Fruit fly (Drosophila melanogaster) whole organism, prepupa: ENCODE data around the gene CG42464.
A peak's percentile ranks its signal among the peaks of the same experiment; 100 is the strongest.

Source experiments
- Blimp-1 ChIP-seq: fragments of 200-800 bp; sonication (Bioruptor generic); optimal IDR thresholded peaks from 3 replicates; lab custom pipeline; 2017; ENCODE audit warnings: missing biosample characterization, missing genetic modification characterization, mild to moderate bottlenecking, moderate library complexity, missing genetic modification reagents
- CG10631 ChIP-seq: fragments of 200-800 bp; sonication (Bioruptor generic); optimal IDR thresholded peaks from 2 replicates; lab custom pipeline; 2016; ENCODE audit warnings: missing biosample characterization, missing genetic modification characterization
- CG10669 ChIP-seq: fragments of 200-800 bp; sonication (Bioruptor generic); optimal IDR thresholded peaks from 3 replicates; lab custom pipeline; 2018; ENCODE audit warnings: missing biosample characterization, mild to moderate bottlenecking, missing genetic modification characterization, moderate library complexity
- CG11294 ChIP-seq: fragments of 200-800 bp; sonication (Bioruptor generic); IDR thresholded peaks from 2 replicates; pipeline ENCODE4 v1.3.6; 2022; ENCODE audit warnings: missing biosample characterization, missing genetic modification characterization
- CG11762 ChIP-seq: fragments of 200-800 bp; sonication (Bioruptor generic); optimal IDR thresholded peaks from 3 replicates; lab custom pipeline; 2016; ENCODE audit warnings: missing biosample characterization, missing genetic modification characterization; ENCODE audit not compliant: insufficient read depth
- CG11902 ChIP-seq: fragments of 200-800 bp; sonication (Bioruptor generic); optimal IDR thresholded peaks from 3 replicates; lab custom pipeline; 2016; ENCODE audit warnings: missing biosample characterization, missing genetic modification characterization
- CG1621 ChIP-seq: fragments of 200-800 bp; sonication (Bioruptor generic); optimal IDR thresholded peaks from 3 replicates; lab custom pipeline; 2018; ENCODE audit warnings: missing biosample characterization, mild to moderate bottlenecking, missing genetic modification characterization
- CG16779 ChIP-seq: fragments of 200-800 bp; sonication (Bioruptor generic); optimal IDR thresholded peaks from 3 replicates; lab custom pipeline; 2017; ENCODE audit warnings: missing biosample characterization, mild to moderate bottlenecking, missing genetic modification characterization
- CG31627 ChIP-seq: fragments of 200-800 bp; sonication (Bioruptor generic); optimal IDR thresholded peaks from 3 replicates; lab custom pipeline; 2016; ENCODE audit warnings: missing biosample characterization, missing genetic modification characterization
- CG32006 ChIP-seq: fragments of 200-800 bp; sonication (Bioruptor generic); optimal IDR thresholded peaks from 3 replicates; lab custom pipeline; 2017; ENCODE audit warnings: missing biosample characterization, mild to moderate bottlenecking, missing genetic modification characterization
- CG3919 ChIP-seq: fragments of 200-800 bp; sonication (Bioruptor generic); optimal IDR thresholded peaks from 3 replicates; lab custom pipeline; 2016; ENCODE audit warnings: missing biosample characterization, missing genetic modification characterization
- CG6163 ChIP-seq: fragments of 200-800 bp; sonication (Bioruptor generic); IDR thresholded peaks from 3 replicates; pipeline ENCODE4 v1.3.6; 2022; ENCODE audit warnings: missing biosample characterization, missing genetic modification characterization
- CG6276 ChIP-seq: fragments of 200-800 bp; sonication (Bioruptor generic); optimal IDR thresholded peaks from 2 replicates; lab custom pipeline; 2017; ENCODE audit warnings: missing biosample characterization, mild to moderate bottlenecking, missing genetic modification characterization
- CG6792 ChIP-seq: fragments of 200-800 bp; sonication (Bioruptor generic); optimal IDR thresholded peaks from 3 replicates; lab custom pipeline; 2016; ENCODE audit warnings: missing biosample characterization, missing genetic modification characterization
- CG6808 ChIP-seq: fragments of 200-800 bp; sonication (Bioruptor generic); optimal IDR thresholded peaks from 3 replicates; lab custom pipeline; 2017; ENCODE audit warnings: missing biosample characterization, missing genetic modification characterization, mild to moderate bottlenecking, moderate library complexity, missing genetic modification reagents
- CG6854 ChIP-seq: fragments of 200-800 bp; sonication (Bioruptor generic); optimal IDR thresholded peaks from 2 replicates; lab custom pipeline; 2017; ENCODE audit warnings: missing biosample characterization, mild to moderate bottlenecking, missing genetic modification characterization
- CG8119 ChIP-seq: fragments of 200-800 bp; sonication (Bioruptor generic); IDR thresholded peaks from 3 replicates; pipeline ENCODE4 v1.3.6; 2022; ENCODE audit warnings: missing biosample characterization, missing genetic modification characterization
- CG8319 ChIP-seq: fragments of 200-800 bp; sonication (Bioruptor generic); optimal IDR thresholded peaks from 3 replicates; lab custom pipeline; 2016; ENCODE audit warnings: missing biosample characterization, missing genetic modification characterization
- CG9139 ChIP-seq: fragments of 200-800 bp; sonication (Bioruptor generic); optimal IDR thresholded peaks from 3 replicates; lab custom pipeline; 2017; ENCODE audit warnings: missing biosample characterization, mild to moderate bottlenecking, missing genetic modification characterization
- Eip75B ChIP-seq: fragments of 200-800 bp; sonication (Bioruptor generic); optimal IDR thresholded peaks from 3 replicates; lab custom pipeline; 2016; ENCODE audit warnings: missing biosample characterization, missing genetic modification characterization
- Eip78C ChIP-seq: fragments of 200-800 bp; sonication (Bioruptor generic); peaks from one replicate; lab custom pipeline; 2016; ENCODE audit warnings: missing biosample characterization, missing genetic modification characterization
- Eip93F ChIP-seq: fragments of 200-800 bp; sonication (Bioruptor generic); optimal IDR thresholded peaks from 2 replicates; lab custom pipeline; 2016; ENCODE audit warnings: missing biosample characterization, mild to moderate bottlenecking, missing genetic modification characterization
- Ets21C ChIP-seq: fragments of 200-800 bp; sonication (Bioruptor generic); optimal IDR thresholded peaks from 3 replicates; lab custom pipeline; 2016; ENCODE audit warnings: missing biosample characterization, missing genetic modification characterization
- Ets96B ChIP-seq: fragments of 200-800 bp; optimal IDR thresholded peaks from 2 replicates; lab custom pipeline; 2019; ENCODE audit warnings: missing biosample characterization, mild to moderate bottlenecking, missing genetic modification characterization, moderate library complexity
- Gug ChIP-seq: fragments of 200-800 bp; sonication (Bioruptor generic); IDR thresholded peaks from 2 replicates; pipeline ENCODE4 v1.3.6; 2022; ENCODE audit warnings: missing biosample characterization, missing genetic modification characterization
- Hr38 ChIP-seq: sonication (Bioruptor generic); optimal IDR thresholded peaks from 2 replicates; lab custom pipeline; 2016; ENCODE audit warnings: missing biosample characterization, missing genetic modification characterization
- Hr39 ChIP-seq: fragments of 200-800 bp; sonication (Bioruptor generic); optimal IDR thresholded peaks from 2 replicates; lab custom pipeline; 2016; ENCODE audit warnings: missing biosample characterization, missing genetic modification characterization
- Hr4 ChIP-seq: fragments of 200-800 bp; sonication (Bioruptor generic); optimal IDR thresholded peaks from 3 replicates; lab custom pipeline; 2016; ENCODE audit warnings: missing biosample characterization, missing genetic modification characterization
- Lpt ChIP-seq: fragments of 200-800 bp; sonication (Bioruptor generic); optimal IDR thresholded peaks from 3 replicates; lab custom pipeline; 2016; ENCODE audit warnings: missing biosample characterization, missing genetic modification characterization
- Met ChIP-seq: fragments of 200-800 bp; sonication (Bioruptor generic); optimal IDR thresholded peaks from 3 replicates; lab custom pipeline; 2016; ENCODE audit warnings: missing biosample characterization, missing genetic modification characterization
- Smox ChIP-seq: fragments of 200-800 bp; sonication (Bioruptor generic); optimal IDR thresholded peaks from 3 replicates; lab custom pipeline; 2016; ENCODE audit warnings: missing biosample characterization, missing genetic modification characterization
- Sox14 ChIP-seq: fragments of 200-800 bp; sonication (Bioruptor generic); optimal IDR thresholded peaks from 3 replicates; lab custom pipeline; 2016; ENCODE audit warnings: missing biosample characterization, missing genetic modification characterization
- achi ChIP-seq: fragments of 200-800 bp; sonication (Bioruptor generic); optimal IDR thresholded peaks from 3 replicates; lab custom pipeline; 2016; ENCODE audit warnings: missing biosample characterization, missing genetic modification characterization
- acj6 ChIP-seq: fragments of 200-800 bp; sonication (Bioruptor generic); optimal IDR thresholded peaks from 3 replicates; lab custom pipeline; 2016; ENCODE audit warnings: missing biosample characterization, missing genetic modification characterization
- dac ChIP-seq: fragments of 200-800 bp; sonication (Bioruptor generic); optimal IDR thresholded peaks from 2 replicates; lab custom pipeline; 2017; ENCODE audit warnings: missing biosample characterization, mild to moderate bottlenecking, missing genetic modification characterization
- eg ChIP-seq: fragments of 200-800 bp; sonication (Bioruptor generic); IDR thresholded peaks from 3 replicates; pipeline ENCODE4 v1.3.6; 2022; ENCODE audit warnings: missing biosample characterization, missing genetic modification characterization
- esn ChIP-seq: fragments of 200-800 bp; sonication (Bioruptor generic); optimal IDR thresholded peaks from 2 replicates; lab custom pipeline; 2016; ENCODE audit warnings: missing biosample characterization, mild to moderate bottlenecking, missing genetic modification characterization, moderate library complexity
- fd59A ChIP-seq: fragments of 200-800 bp; sonication (Bioruptor generic); optimal IDR thresholded peaks from 2 replicates; lab custom pipeline; 2017; ENCODE audit warnings: missing biosample characterization, mild to moderate bottlenecking, missing genetic modification characterization, missing genetic modification reagents
- fkh ChIP-seq: fragments of 200-800 bp; sonication (Bioruptor generic); optimal IDR thresholded peaks from 3 replicates; lab custom pipeline; 2017; ENCODE audit warnings: missing biosample characterization, mild to moderate bottlenecking, missing genetic modification characterization, moderate library complexity
- lz ChIP-seq: fragments of 200-800 bp; sonication (Bioruptor generic); optimal IDR thresholded peaks from 3 replicates; lab custom pipeline; 2016; ENCODE audit warnings: missing biosample characterization, missing genetic modification characterization
- net ChIP-seq: fragments of 200-800 bp; sonication (Bioruptor generic); optimal IDR thresholded peaks from 3 replicates; lab custom pipeline; 2016; ENCODE audit warnings: missing biosample characterization, missing genetic modification characterization
- pdm3 ChIP-seq: fragments of 200-800 bp; sonication (Bioruptor generic); optimal IDR thresholded peaks from 3 replicates; lab custom pipeline; 2016; ENCODE audit warnings: missing biosample characterization, missing genetic modification characterization
- salr ChIP-seq, 2 experiments: fragments of 200-800 bp; sonication (Bioruptor generic); optimal IDR thresholded peaks; 3 replicates each; lab custom pipeline; 2016 to 2018; ENCODE audit warnings: missing biosample characterization in 2 of 2, missing genetic modification characterization in 2 of 2, mild to moderate bottlenecking in 1 of 2
- spab ChIP-seq: fragments of 200-800 bp; sonication (Bioruptor generic); optimal IDR thresholded peaks from 2 replicates; lab custom pipeline; 2017; ENCODE audit warnings: missing biosample characterization, mild to moderate bottlenecking, missing genetic modification characterization, missing genetic modification reagents
- ss ChIP-seq, 2 experiments: fragments of 200-800 bp; sonication (Bioruptor generic); optimal IDR thresholded peaks; 2 replicates in 1 of 2; 3 replicates in 1 of 2; lab custom pipeline; 2017 to 2018; ENCODE audit warnings: mild to moderate bottlenecking in 2 of 2, missing biosample characterization in 2 of 2, missing genetic modification characterization in 2 of 2, moderate library complexity in 1 of 2
- topi ChIP-seq: fragments of 200-800 bp; sonication (Bioruptor generic); optimal IDR thresholded peaks from 3 replicates; lab custom pipeline; 2016; ENCODE audit warnings: missing biosample characterization, missing genetic modification characterization
- vri ChIP-seq: fragments of 200-800 bp; sonication (Bioruptor generic); optimal IDR thresholded peaks from 3 replicates; lab custom pipeline; 2016; ENCODE audit warnings: missing biosample characterization, mild to moderate bottlenecking, missing genetic modification characterization

The CG42464 gene

dm6 chr2L:3703260-3703659, 4.0 kb downstream of the CG42464 start, which contains the start of gene CG2816 (continued):
- peak; percentile 92 for TF ChIP-seq CG11294 (GFP tag; lab: Robert Waterston, UW)
- TF ChIP-seq CG16779, result peak; percentile 56
- TF ChIP-seq CG6808 (GFP tag; lab: Kevin White, UChicago), result peak; percentile 48
- peak; percentile 88 for TF ChIP-seq pdm3 (GFP tag; lab: Kevin White, UChicago)
- peak; percentile 76 for TF ChIP-seq CG11902 (GFP tag; lab: Kevin White, UChicago)
- peak; percentile 97 for TF ChIP-seq eg (GFP tag; lab: Robert Waterston, UW)
- TF ChIP-seq fd59A (GFP tag; lab: Kevin White, UChicago), result peak; percentile 40
- TF ChIP-seq CG32006 (GFP tag; lab: Kevin White, UChicago), result peak; percentile 86
- TF ChIP-seq Ets21C (GFP tag; lab: Kevin White, UChicago), result peak; percentile 84
- TF ChIP-seq Eip78C, result peak; percentile 92
- peak in 1 of 2 experiments; percentile 54 for TF ChIP-seq ss (GFP tag; optimal IDR thresholded peaks at IDR 0.05; lab: Kevin White, UChicago)
- peak; percentile 11 for TF ChIP-seq fkh (GFP tag; lab: Kevin White, UChicago)
- TF ChIP-seq CG31627 (GFP tag; lab: Kevin White, UChicago), result peak; percentile 89
- peak; percentile 95 for TF ChIP-seq CG8119 (GFP tag; lab: Robert Waterston, UW)
- TF ChIP-seq CG3919 (GFP tag; lab: Kevin White, UChicago), result peak; percentile 85
- TF ChIP-seq CG6276 (GFP tag; lab: Kevin White, UChicago), result peak; percentile 90
- peak; percentile 77 for TF ChIP-seq achi (GFP tag; lab: Kevin White, UChicago)
- peak; percentile 85 for TF ChIP-seq net (GFP tag; lab: Kevin White, UChicago)
- TF ChIP-seq CG11762, result peak; percentile 70
- peak; percentile 85 for TF ChIP-seq Hr4 (GFP tag; lab: Kevin White, UChicago)
- TF ChIP-seq Hr38 (GFP tag; lab: Kevin White, UChicago), result peak; percentile 80
- peak; percentile 88 for TF ChIP-seq Sox14 (GFP tag; lab: Kevin White, UChicago)
- TF ChIP-seq spab, result peak; percentile 21
- TF ChIP-seq CG9139, result no peak
- peak; percentile 72 for TF ChIP-seq Eip75B (GFP tag; lab: Kevin White, UChicago)
- no peak for TF ChIP-seq CG1621
- peak; percentile 90 for TF ChIP-seq Gug (GFP tag; lab: Robert Waterston, UW)
- TF ChIP-seq Hr39 (GFP tag; lab: Kevin White, UChicago), result peak; percentile 92
- peak; percentile 84 for TF ChIP-seq acj6 (GFP tag; lab: Kevin White, UChicago)
- TF ChIP-seq lz (GFP tag; lab: Kevin White, UChicago), result peak; percentile 88
- TF ChIP-seq Smox (GFP tag; lab: Kevin White, UChicago), result peak; percentile 82
- TF ChIP-seq esn (GFP tag; lab: Kevin White, UChicago), result peak; percentile 88
- no peak for TF ChIP-seq Eip93F (GFP tag; lab: Kevin White, UChicago)

- TF ChIP-seq CG10669, result peak; percentile 73
- no peak for TF ChIP-seq fkh (GFP tag; lab: Kevin White, UChicago)
- peak; percentile 67 for TF ChIP-seq CG6808 (GFP tag; lab: Kevin White, UChicago)
- TF ChIP-seq eg (GFP tag; lab: Robert Waterston, UW), result peak; percentile 84
- peak; percentile 89 for TF ChIP-seq CG31627 (GFP tag; lab: Kevin White, UChicago)
- TF ChIP-seq Blimp-1 (GFP tag; lab: Kevin White, UChicago), result peak; percentile 67
- peak; percentile 57 for TF ChIP-seq CG10631 (GFP tag; lab: Kevin White, UChicago)
- peak; percentile 88 for TF ChIP-seq lz (GFP tag; lab: Kevin White, UChicago)
- TF ChIP-seq CG3919 (GFP tag; lab: Kevin White, UChicago), result peak; percentile 73
- peak; percentile 86 for TF ChIP-seq CG6163
- TF ChIP-seq CG8319 (GFP tag; lab: Kevin White, UChicago), result peak; percentile 46
- TF ChIP-seq Eip75B (GFP tag; lab: Kevin White, UChicago), result peak; percentile 77
- peak; percentile 69 for TF ChIP-seq CG32006 (GFP tag; lab: Kevin White, UChicago)
- peak; percentile 32 to 49 for TF ChIP-seq salr (GFP tag; optimal IDR thresholded peaks at IDR 0.05; lab: Kevin White, UChicago)
- peak; percentile 93 for TF ChIP-seq esn (GFP tag; lab: Kevin White, UChicago)
- TF ChIP-seq Gug (GFP tag; lab: Robert Waterston, UW), result 0 out of 2 replicates have a peak, but pooled peaks have one; percentile 37
- TF ChIP-seq topi (GFP tag; lab: Kevin White, UChicago), result peak; percentile 84
- TF ChIP-seq Ets21C (GFP tag; lab: Kevin White, UChicago), result peak; percentile 76
- TF ChIP-seq CG6854 (GFP tag; lab: Kevin White, UChicago), result peak; percentile 35
- peak; percentile 79 for TF ChIP-seq CG6792
- TF ChIP-seq fd59A (GFP tag; lab: Kevin White, UChicago), result peak; percentile 46
- TF ChIP-seq net (GFP tag; lab: Kevin White, UChicago), result peak; percentile 67
- TF ChIP-seq dac, result no peak
- TF ChIP-seq Lpt (GFP tag; lab: Kevin White, UChicago), result peak; percentile 20
- peak; percentile 78 for TF ChIP-seq vri (GFP tag; lab: Kevin White, UChicago)
- TF ChIP-seq Met (GFP tag; lab: Kevin White, UChicago), result peak; percentile 86
- no peak for TF ChIP-seq Hr38 (GFP tag; lab: Kevin White, UChicago)
- TF ChIP-seq achi (GFP tag; lab: Kevin White, UChicago), result peak; percentile 73
- TF ChIP-seq Ets96B, result peak; percentile 79
Observed at dm6 chr2L:3705438-3705921, 6.2 kb downstream of the CG42464 start, which contains the start of gene CG31778. TSS of gene CG31778 (minus strand) at chr2L:3705488.
